Fruit fly (Drosophila melanogaster) Kc167 (cell line): ENCODE results near the gene CG12974.

Experiments used
- Myc ChIP-seq: fragments of >200 bp; optimal IDR thresholded peaks from 2 replicates; lab custom pipeline; 2017; ENCODE audit warnings: missing external identifiers
- insv ChIP-seq: fragments of >200 bp; optimal IDR thresholded peaks from 3 replicates; lab custom pipeline; 2018; ENCODE audit warnings: missing external identifiers
- ttk ChIP-seq: sonication (Bioruptor generic); optimal IDR thresholded peaks from 2 replicates; lab custom pipeline; 2017; ENCODE audit warnings: missing external identifiers

DNA sequence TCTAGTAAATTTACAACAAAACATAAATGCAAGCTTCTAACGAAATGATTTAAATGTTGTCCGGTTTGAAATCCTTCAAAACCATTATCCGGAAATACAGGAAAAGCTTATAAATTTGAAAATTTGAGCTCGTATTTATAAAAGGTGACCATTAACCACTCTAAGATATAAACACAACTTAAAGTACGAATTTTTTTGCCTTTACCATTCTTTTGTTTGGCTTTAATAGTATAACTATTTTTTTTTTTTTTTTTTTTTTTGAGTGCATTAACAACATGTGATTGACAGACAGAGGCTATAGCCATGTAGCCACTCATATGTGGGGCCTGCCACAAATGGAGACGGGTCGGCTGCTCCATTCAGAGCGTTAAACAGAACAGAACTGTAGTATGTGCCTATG, 42.3 kb downstream of the CG12974 start:
- no peak for TF ChIP-seq Myc
- TF ChIP-seq insv (lab: Kevin White, UChicago): no peak
- no peak for TF ChIP-seq ttk (lab: Kevin White, UChicago)
